Fruit fly (Drosophila melanogaster) S2 (cell line): Measurements from ENCODE around the gene GlcAT-S.

Experiments used
- CG8478 ChIP-seq: fragments of >200 bp; optimal IDR thresholded peaks from 2 replicates; lab custom pipeline; 2018
- CTCF ChIP-seq, 2 experiments: fragments of >200 bp; optimal IDR thresholded peaks; 2 replicates each; lab custom pipeline; 2018

dm6 chr2L:9615983-9616519, at the start of gene GlcAT-S:
- TF ChIP-seq CG8478 (no peak), CTCF (optimal IDR thresholded peaks at IDR 0.05; lab: Kevin White, UChicago) (no peak)
